Worm (Caenorhabditis elegans): ENCODE data around the gene msp-33.

- TF ChIP-seq ama-1 (optimal IDR thresholded peaks at IDR 0.05) (no peak), hmbx-1 (tag; optimal IDR thresholded peaks at IDR 0.05) (no peak)
These were observed 18.1 kb downstream of the msp-33 start, which contains the start of gene F11G11.15 for ce11 chrII:4874335-4874861.

All from whole organism, early embryonic.